Worm (Caenorhabditis elegans): Measurements from ENCODE around the gene Y73F8A.15.

Gene Y73F8A.15

DNA sequence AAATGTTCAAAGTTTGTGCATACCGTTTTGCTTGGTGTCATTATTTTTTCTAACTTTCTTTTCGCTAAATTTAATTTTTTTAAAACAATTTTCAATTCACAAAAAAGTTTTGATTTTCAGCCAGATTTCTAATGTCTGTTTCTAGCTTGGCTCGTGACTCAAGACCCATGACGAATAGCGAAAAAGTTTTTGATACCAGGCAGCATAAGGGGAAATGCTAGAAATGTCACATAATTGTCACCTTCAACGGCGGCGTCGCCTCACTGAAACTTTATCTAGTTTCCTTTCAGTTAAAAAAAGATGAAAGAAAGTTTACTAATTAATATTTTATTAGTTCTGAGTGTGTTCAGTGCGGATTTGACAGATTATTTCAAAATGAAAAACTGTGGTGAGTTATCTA, 15.4 kb downstream of the Y73F8A.15 start, which contains the start of gene irld-59:
TSS of gene irld-59 (plus strand) at position 301 of the 400 bp plus-strand sequence.
- no peak for TF ChIP-seq unc-62 (GFP tag; optimal IDR thresholded peaks at IDR 0.05)
- no peak for TF ChIP-seq ztf-11 (tag; optimal IDR thresholded peaks at IDR 0.05)
- TF ChIP-seq R02D3.7 (tag; optimal IDR thresholded peaks at IDR 0.05), result no peak
- no peak for TF ChIP-seq aly-2 (tag; optimal IDR thresholded peaks at IDR 0.05)
- no peak for TF ChIP-seq nhr-10 (tag; optimal IDR thresholded peaks at IDR 0.05)
- TF ChIP-seq unc-39 (tag; optimal IDR thresholded peaks at IDR 0.05), result no peak
- TF ChIP-seq nhr-21 (tag; optimal IDR thresholded peaks at IDR 0.05), result no peak

DNA sequence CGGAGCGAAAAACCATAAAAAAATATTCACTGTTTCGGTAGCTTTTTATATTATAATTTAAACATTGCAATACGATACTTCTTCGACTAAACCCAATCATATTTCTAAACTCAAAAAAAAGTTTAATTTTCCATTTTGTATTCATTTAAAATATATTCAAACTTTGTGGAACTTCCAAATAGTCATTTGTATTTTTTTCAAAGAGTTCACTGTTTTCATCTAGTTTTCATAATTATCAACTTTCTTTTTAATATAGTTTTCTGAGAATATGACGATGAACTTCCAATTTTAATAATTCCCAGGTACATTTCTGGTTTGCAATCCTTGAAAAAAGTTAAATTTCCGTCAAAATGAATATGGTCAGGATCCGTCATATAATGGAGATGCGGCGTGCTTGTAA, 39.9 kb downstream of the Y73F8A.15 start, which contains the start of gene cpna-4:
TSS of gene cpna-4 (plus strand) at position 301 of the 400 bp plus-strand sequence.
- TF ChIP-seq nhr-237 (tag; optimal IDR thresholded peaks at IDR 0.05), result no peak

DNA sequence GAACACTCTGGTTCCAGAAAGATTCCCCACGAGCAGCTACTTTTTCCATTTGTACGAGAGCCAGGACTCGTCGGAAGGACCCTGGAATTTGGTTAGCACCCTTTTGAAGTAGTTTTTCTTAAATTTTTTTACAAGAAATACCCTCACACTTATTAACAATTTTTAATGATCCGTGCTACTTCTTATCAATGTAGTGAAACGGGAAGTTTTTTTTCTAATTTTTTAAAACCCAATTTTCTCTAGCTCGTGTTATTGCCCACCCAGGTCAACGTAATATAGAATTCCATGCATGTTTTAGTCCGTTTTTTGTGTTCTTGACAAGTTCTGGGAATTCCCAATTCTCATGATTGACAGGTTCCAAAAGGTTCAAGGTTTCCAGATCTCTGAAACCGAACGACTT, 40.5 kb downstream of the Y73F8A.15 start:
- TF ChIP-seq nhr-129 (tag; optimal IDR thresholded peaks at IDR 0.05), result no peak
- peak; percentile 45 for TF ChIP-seq unc-55 (GFP tag; optimal IDR thresholded peaks at IDR 0.05)
